Worm (Caenorhabditis elegans) whole organism, young adult: Measurements from ENCODE around the gene Y51H7C.3.
A peak's percentile ranks its signal among the peaks of the same experiment; 100 is the strongest.

Source experiments
- B0019.2 ChIP-seq: fragments of 200-800 bp; sonication (Bioruptor generic); conservative IDR thresholded peaks from 2 replicates; pipeline ENCODE4 v1.3.6; 2022; ENCODE audit warnings: missing genetic modification reagents, missing genetic modification characterization, missing compliant biosample characterization
- B0261.1 ChIP-seq: sonication (generic microtip); optimal IDR thresholded peaks from 2 replicates; lab custom pipeline; 2016; ENCODE audit warnings: mild to moderate bottlenecking, missing genetic modification characterization, moderate library complexity, missing compliant biosample characterization
- F22D6.2 ChIP-seq: sonication (generic microtip); optimal IDR thresholded peaks from 2 replicates; lab custom pipeline; 2016; ENCODE audit warnings: mild to moderate bottlenecking, missing genetic modification characterization, missing compliant biosample characterization
- F39B2.1 ChIP-seq: fragments of 200-800 bp; sonication (Bioruptor generic); IDR thresholded peaks from 2 replicates; pipeline ENCODE4 v1.3.6; 2022; ENCODE audit warnings: missing genetic modification reagents, missing genetic modification characterization, missing compliant biosample characterization
- F57A8.1 ChIP-seq: fragments of 200-800 bp; sonication (Bioruptor generic); optimal IDR thresholded peaks from 2 replicates; lab custom pipeline; 2018; ENCODE audit warnings: mild to moderate bottlenecking, missing genetic modification characterization, moderate library complexity, missing compliant biosample characterization
- T07F8.4 ChIP-seq: sonication (generic microtip); optimal IDR thresholded peaks from 2 replicates; lab custom pipeline; 2016; ENCODE audit warnings: mild to moderate bottlenecking, missing genetic modification characterization, moderate library complexity, missing compliant biosample characterization
- ZK185.1 ChIP-seq: sonication (generic microtip); optimal IDR thresholded peaks from 2 replicates; lab custom pipeline; 2016; ENCODE audit warnings: mild to moderate bottlenecking, missing genetic modification characterization, missing compliant biosample characterization; ENCODE audit not compliant: poor library complexity, severe bottlenecking
- attf-5 ChIP-seq: fragments of 200-800 bp; sonication (Bioruptor generic); optimal IDR thresholded peaks from 2 replicates; lab custom pipeline; 2018; ENCODE audit warnings: mild to moderate bottlenecking, missing genetic modification characterization, missing compliant biosample characterization
- ccch-3 ChIP-seq: fragments of 200-800 bp; sonication (Bioruptor generic); optimal IDR thresholded peaks from 2 replicates; lab custom pipeline; 2018; ENCODE audit warnings: mild to moderate bottlenecking, missing genetic modification characterization, missing compliant biosample characterization
- cebp-2 ChIP-seq: fragments of 200-800 bp; sonication (Bioruptor generic); IDR thresholded peaks from 2 replicates; pipeline ENCODE4 v1.3.6; 2022; ENCODE audit warnings: missing genetic modification characterization, missing compliant biosample characterization
- ceh-40 ChIP-seq: fragments of 200-800 bp; sonication (Bioruptor generic); IDR thresholded peaks from 2 replicates; pipeline ENCODE4 v1.3.6; 2022; ENCODE audit warnings: missing genetic modification characterization, missing compliant biosample characterization
- ceh-58 ChIP-seq: fragments of 200-800 bp; sonication (Bioruptor generic); IDR thresholded peaks from 2 replicates; pipeline ENCODE4 v1.3.6; 2022; ENCODE audit warnings: missing genetic modification characterization, missing compliant biosample characterization
- ceh-79 ChIP-seq: sonication (generic microtip); optimal IDR thresholded peaks from 2 replicates; lab custom pipeline; 2017; ENCODE audit warnings: mild to moderate bottlenecking, missing genetic modification characterization, missing compliant biosample characterization
- dox-1 ChIP-seq: fragments of 200-800 bp; sonication (Bioruptor generic); IDR thresholded peaks from 2 replicates; pipeline ENCODE4 v1.3.6; 2022; ENCODE audit warnings: missing genetic modification reagents, missing genetic modification characterization, missing compliant biosample characterization
- dpff-1 ChIP-seq: sonication (generic microtip); optimal IDR thresholded peaks from 2 replicates; lab custom pipeline; 2017; ENCODE audit warnings: mild to moderate bottlenecking, missing genetic modification characterization, missing compliant biosample characterization
- dpl-1 ChIP-seq: fragments of 150-350 bp; optimal IDR thresholded peaks from 2 replicates; lab custom pipeline; 2014; ENCODE audit warnings: missing biosample characterization, missing genetic modification reagents, missing genetic modification characterization
- hrde-1 ChIP-seq: sonication (generic microtip); optimal IDR thresholded peaks from 2 replicates; lab custom pipeline; 2016; ENCODE audit warnings: missing genetic modification characterization, mild to moderate bottlenecking, missing compliant biosample characterization, moderate library complexity, missing genotype, missing genetic modification reagents, borderline replicate concordance
- lin-40 ChIP-seq: sonication (generic microtip); optimal IDR thresholded peaks from 2 replicates; lab custom pipeline; 2016; ENCODE audit warnings: missing genetic modification characterization, mild to moderate bottlenecking, missing compliant biosample characterization, missing genotype, missing genetic modification reagents
- lir-1 ChIP-seq: fragments of 200-800 bp; sonication (Bioruptor generic); conservative IDR thresholded peaks from 2 replicates; pipeline ENCODE4 v1.3.6; 2022; ENCODE audit warnings: missing genetic modification reagents, missing genetic modification characterization, missing compliant biosample characterization
- lsl-1 ChIP-seq: fragments of 200-800 bp; sonication (Bioruptor generic); optimal IDR thresholded peaks from 2 replicates; lab custom pipeline; 2018; ENCODE audit warnings: mild to moderate bottlenecking, missing genetic modification characterization, moderate library complexity, missing compliant biosample characterization
- mes-4 ChIP-seq: sonication (generic microtip); optimal IDR thresholded peaks from 2 replicates; lab custom pipeline; 2016; ENCODE audit warnings: missing genotype, missing genetic modification characterization, missing compliant biosample characterization
- mxl-1 ChIP-seq: sonication (generic microtip); optimal IDR thresholded peaks from 2 replicates; lab custom pipeline; 2016; ENCODE audit warnings: missing genetic modification characterization, missing compliant biosample characterization
- nfya-1 ChIP-seq: sonication (generic microtip); optimal IDR thresholded peaks from 2 replicates; lab custom pipeline; 2017; ENCODE audit warnings: antibody characterized with exemption, missing compliant biosample characterization, missing genetic modification characterization, borderline replicate concordance; ENCODE audit not compliant: insufficient read depth
- nhr-80 ChIP-seq: sonication (generic microtip); optimal IDR thresholded peaks from 2 replicates; lab custom pipeline; 2016; ENCODE audit warnings: missing genetic modification characterization, missing compliant biosample characterization
- nhr-90 ChIP-seq: sonication (generic microtip); optimal IDR thresholded peaks from 2 replicates; lab custom pipeline; 2016; ENCODE audit warnings: missing genotype, mild to moderate bottlenecking, missing genetic modification characterization, missing compliant biosample characterization
- rec-8 ChIP-seq, 2 experiments: sonication (generic microtip); optimal IDR thresholded peaks; 2 replicates each; lab custom pipeline; 2016; ENCODE audit warnings: mild to moderate bottlenecking in 2 of 2, missing genetic modification characterization in 2 of 2, missing genetic modification reagents in 2 of 2, missing genotype in 2 of 2, missing biosample characterization in 1 of 2, missing compliant biosample characterization in 1 of 2, moderate library complexity in 1 of 2
- rpc-1 ChIP-seq, 2 experiments: fragments of 150-350 bp in 1 of 2; sonication (generic microtip) in 1 of 2; optimal IDR thresholded peaks; 2 replicates each; lab custom pipeline; 2014 to 2018; ENCODE audit warnings: missing biosample characterization in 1 of 2, missing genetic modification characterization in 1 of 2, missing genetic modification reagents in 1 of 2, missing genotype in 1 of 2
- sdz-38 ChIP-seq: sonication (generic microtip); optimal IDR thresholded peaks from 2 replicates; lab custom pipeline; 2016; ENCODE audit warnings: missing genotype, missing genetic modification characterization, missing compliant biosample characterization
- sea-2 ChIP-seq: fragments of 200-800 bp; sonication (Bioruptor generic); IDR thresholded peaks from 2 replicates; pipeline ENCODE4 v1.3.6; 2022; ENCODE audit warnings: missing genetic modification characterization, missing compliant biosample characterization
- somi-1 ChIP-seq: fragments of 200-800 bp; sonication (Bioruptor generic); optimal IDR thresholded peaks from 2 replicates; lab custom pipeline; 2018; ENCODE audit warnings: mild to moderate bottlenecking, missing genetic modification characterization, missing compliant biosample characterization
- tbp1 ChIP-seq: fragments of 200-800 bp; sonication (Bioruptor generic); optimal IDR thresholded peaks from 2 replicates; lab custom pipeline; 2018; ENCODE audit warnings: mild to moderate bottlenecking, missing genetic modification characterization, missing compliant biosample characterization
- unc-130 ChIP-seq: sonication (generic microtip); optimal IDR thresholded peaks from 2 replicates; lab custom pipeline; 2016; ENCODE audit warnings: missing genetic modification reagents, missing genetic modification characterization, missing compliant biosample characterization
- zfh-2 ChIP-seq: fragments of 200-800 bp; sonication (Bioruptor generic); conservative IDR thresholded peaks from 2 replicates; pipeline ENCODE4 v1.3.6; 2022; ENCODE audit warnings: missing genetic modification reagents, missing genetic modification characterization, missing compliant biosample characterization
- ztf-3 ChIP-seq: fragments of 200-800 bp; sonication (Bioruptor generic); optimal IDR thresholded peaks from 2 replicates; lab custom pipeline; 2018; ENCODE audit warnings: mild to moderate bottlenecking, missing genetic modification characterization, missing compliant biosample characterization

Y51H7C.3 gene

ce11 chrII:1473481-1473880, 35.2 kb downstream of the Y51H7C.3 start, which contains the start of gene H17B01.5:
TSS of gene H17B01.5 (minus strand) at chrII:1473581.
- TF ChIP-seq zfh-2 (GFP tag; lab: Robert Waterston, UW) (peak; percentile 48; the same call in 1 of the 2 replicates), T07F8.4 (tag; lab: Kevin White, UChicago) (no peak), dox-1 (GFP tag; lab: Robert Waterston, UW) (0 out of 2 replicates have a peak, but pooled peaks have one; percentile 17)

DNA sequence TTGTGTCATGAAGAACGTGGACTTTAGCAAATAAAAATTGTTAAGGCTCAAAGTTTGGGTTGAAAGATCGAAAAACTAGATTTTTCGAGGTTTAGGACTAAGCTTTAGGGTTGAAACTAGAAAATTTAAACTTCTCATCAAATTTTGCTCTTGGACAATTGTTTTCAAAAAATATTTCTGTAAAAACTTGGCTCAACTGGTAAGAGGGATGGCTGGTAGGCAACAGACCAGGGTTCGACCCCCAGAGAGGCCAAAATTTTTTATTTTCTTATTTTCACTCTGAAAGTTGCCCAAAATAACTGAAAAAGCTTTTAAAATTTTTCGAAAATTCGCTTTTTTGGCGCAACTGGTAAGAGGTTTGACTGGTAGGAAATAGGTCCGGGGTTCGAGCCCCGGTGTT, 36.5 kb downstream of the Y51H7C.3 start:
- TF ChIP-seq tbp1 (GFP tag; lab: Kevin White, UChicago) (peak; percentile 56), zfh-2 (GFP tag; lab: Robert Waterston, UW) (no peak), attf-5 (GFP tag; lab: Kevin White, UChicago) (no peak), ztf-3 (GFP tag; lab: Kevin White, UChicago) (no peak), ceh-40 (no peak), sdz-38 (tag; lab: Kevin White, UChicago) (no peak), mes-4 (tag; lab: Kevin White, UChicago) (no peak), nhr-90 (tag; lab: Kevin White, UChicago) (no peak), somi-1 (GFP tag; lab: Kevin White, UChicago) (no peak), hrde-1 (no peak), rpc-1 (optimal IDR thresholded peaks at IDR 0.05; lab: Kevin White, UChicago) (no peak), rpc-1 (tag; optimal IDR thresholded peaks at IDR 0.05; lab: Kevin White, UChicago) (peak; percentile 52)

- TF ChIP-seq dpl-1 (no peak), ZK185.1 (tag; lab: Kevin White, UChicago) (no peak), lsl-1 (GFP tag; lab: Kevin White, UChicago) (no peak), unc-130 (GFP tag; lab: Kevin White, UChicago) (no peak), F22D6.2 (tag; lab: Kevin White, UChicago) (no peak), nhr-80 (peak; percentile 28)
- TF ChIP-seq, all 124 proteins: peak for 1
Measured at ce11 chrII:1475328-1475727, 37.0 kb downstream of the Y51H7C.3 start.

- TF ChIP-seq lir-1 (no peak), ceh-58 (GFP tag; lab: Robert Waterston, UW) (no peak), mxl-1 (tag; lab: Kevin White, UChicago) (no peak), tbp1 (GFP tag; lab: Kevin White, UChicago) (peak; percentile 59), B0019.2 (GFP tag; lab: Robert Waterston, UW) (no peak), hrde-1 (no peak), cebp-2 (GFP tag; lab: Robert Waterston, UW) (no peak), dpff-1 (tag; lab: Kevin White, UChicago) (no peak), rpc-1 (optimal IDR thresholded peaks at IDR 0.05; lab: Kevin White, UChicago) (peak; percentile 11), rpc-1 (tag; optimal IDR thresholded peaks at IDR 0.05; lab: Kevin White, UChicago) (peak; percentile 54), somi-1 (GFP tag; lab: Kevin White, UChicago) (no peak), sea-2 (GFP tag; lab: Robert Waterston, UW) (no peak)
Measured at ce11 chrII:1476016-1476415, 37.7 kb downstream of the Y51H7C.3 start.

DNA sequence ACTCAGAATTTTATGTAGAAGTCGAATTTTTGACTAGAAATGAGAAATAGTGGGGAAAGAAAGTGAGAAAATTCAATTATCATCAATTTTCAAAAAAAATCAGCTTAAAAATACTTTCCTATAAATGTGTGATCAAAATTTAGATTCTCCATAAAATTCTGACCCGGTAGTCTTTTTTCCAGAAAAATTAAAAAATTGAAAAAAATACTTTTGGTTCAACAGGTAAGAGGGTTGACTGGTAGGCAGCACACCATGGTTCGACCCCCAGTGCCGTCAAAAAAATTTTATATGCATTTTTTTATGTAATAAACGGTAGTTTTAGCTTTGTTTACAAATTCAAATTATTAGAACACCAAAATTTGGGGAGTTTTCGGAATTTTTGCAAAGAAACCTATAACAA, 39.0 kb downstream of the Y51H7C.3 start:
- no peak for TF ChIP-seq F39B2.1 (GFP tag; lab: Robert Waterston, UW)
- peak in 1 of 2 experiments; percentile 2 for TF ChIP-seq rec-8 (tag; optimal IDR thresholded peaks at IDR 0.05; lab: Kevin White, UChicago)
- no peak for TF ChIP-seq ceh-79 (tag; lab: Kevin White, UChicago)
- TF ChIP-seq tbp1 (GFP tag; lab: Kevin White, UChicago): peak; percentile 82
- peak; percentile 57 for TF ChIP-seq B0261.1 (tag; lab: Kevin White, UChicago)
- no peak for TF ChIP-seq lin-40 (tag; lab: Kevin White, UChicago)
- TF ChIP-seq rpc-1 (optimal IDR thresholded peaks at IDR 0.05; lab: Kevin White, UChicago): peak; percentile 39
- TF ChIP-seq rpc-1 (tag; optimal IDR thresholded peaks at IDR 0.05; lab: Kevin White, UChicago): peak; percentile 71
- TF ChIP-seq F57A8.1 (GFP tag; lab: Kevin White, UChicago): no peak
- TF ChIP-seq ccch-3 (GFP tag; lab: Kevin White, UChicago): no peak
- no peak for TF ChIP-seq lir-1
- TF ChIP-seq nfya-1 (tag; lab: Kevin White, UChicago): no peak
- TF ChIP-seq, all 124 proteins: peak for 4
